Worm (Caenorhabditis elegans): Measurements from ENCODE around the gene M70.3.

M70.3 gene

DNA sequence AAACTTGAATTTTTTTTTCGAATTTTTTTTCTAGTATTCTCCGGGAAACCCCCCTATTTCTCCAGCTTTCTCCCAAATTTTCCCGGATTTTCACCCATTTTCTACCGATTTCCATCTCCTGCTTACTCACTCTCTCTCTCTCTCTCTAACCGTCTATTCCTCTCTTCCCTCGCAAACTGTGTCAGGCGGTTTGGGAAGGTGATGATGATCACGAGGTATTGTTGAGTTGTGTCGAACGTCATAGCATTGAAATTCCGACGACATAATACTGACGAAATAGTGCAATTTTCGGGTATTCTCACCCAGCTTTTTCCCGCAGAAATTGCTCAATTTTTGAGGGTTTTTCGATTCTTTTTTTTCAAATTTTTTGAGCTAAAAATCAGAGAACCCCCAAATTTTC is 22.1 kb downstream of the M70.3 start (continued):
- TF ChIP-seq cebp-1 (GFP tag; IDR thresholded peaks at IDR 0.05) (peak; percentile 75), cebp-1 (tag; optimal IDR thresholded peaks at IDR 0.05) (peak; percentile 80), egl-44 (GFP tag; IDR thresholded peaks at IDR 0.05) (no peak), lin-40 (tag; optimal IDR thresholded peaks at IDR 0.05) (no peak), ama-1 (optimal IDR thresholded peaks at IDR 0.05) (peak; percentile 39), ama-1 (GFP tag; optimal IDR thresholded peaks at IDR 0.05) (no peak), mel-28 (tag; optimal IDR thresholded peaks at IDR 0.05; ENCODE audit: borderline replicate concordance) (no peak), nhr-27 (tag; optimal IDR thresholded peaks at IDR 0.05) (no peak)

DNA sequence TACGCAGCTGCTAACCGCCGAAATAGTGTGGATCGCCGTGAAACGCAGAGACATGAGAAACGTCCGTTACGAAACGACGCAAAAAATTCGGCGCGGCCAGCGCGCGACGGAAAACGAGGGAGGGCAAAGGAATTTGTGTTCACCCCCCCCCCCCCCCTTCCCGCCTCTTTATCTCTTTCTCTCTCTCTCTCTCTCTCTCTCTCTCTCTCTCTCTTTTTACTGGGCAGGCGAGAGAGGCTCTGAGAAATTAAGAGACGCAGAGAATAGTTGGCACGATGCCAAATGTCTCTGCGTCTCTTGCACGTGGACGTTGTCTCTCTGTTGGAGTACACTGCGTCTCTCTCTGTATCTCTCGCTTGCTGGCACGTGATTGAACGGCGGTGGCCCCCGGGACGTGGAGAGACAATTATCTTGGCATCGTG is 22.9 kb downstream of the M70.3 start:
- no peak for TF ChIP-seq efl-1 (GFP tag; optimal IDR thresholded peaks at IDR 0.05)
- peak; percentile 92 for TF ChIP-seq gei-17 (GFP tag; optimal IDR thresholded peaks at IDR 0.05)
- TF ChIP-seq B0019.2 (GFP tag; conservative IDR thresholded peaks at IDR 0.05): no peak
- no peak for TF ChIP-seq ztf-25 (GFP tag; IDR thresholded peaks at IDR 0.05)
- peak; percentile 93 for TF ChIP-seq ztf-3 (GFP tag; optimal IDR thresholded peaks at IDR 0.05)
- TF ChIP-seq aptf-2 (GFP tag; conservative IDR thresholded peaks at IDR 0.05): no peak
- TF ChIP-seq Y56A3A.18 (GFP tag; IDR thresholded peaks at IDR 0.05): peak; percentile 71; the same call in 1 of the 2 replicates
- TF ChIP-seq dpff-1 (tag; optimal IDR thresholded peaks at IDR 0.05): peak; percentile 70
- TF ChIP-seq attf-6 (GFP tag; IDR thresholded peaks at IDR 0.05): no peak
- peak; percentile 94 for TF ChIP-seq ztf-22 (GFP tag; optimal IDR thresholded peaks at IDR 0.05)
- TF ChIP-seq nhr-179 (tag; optimal IDR thresholded peaks at IDR 0.05): no peak
- TF ChIP-seq D2030.7 (GFP tag; IDR thresholded peaks at IDR 0.05): no peak
- TF ChIP-seq F23B12.7 (tag; optimal IDR thresholded peaks at IDR 0.05; ENCODE audit: insufficient read depth): no peak
- TF ChIP-seq rec-8 (tag; optimal IDR thresholded peaks at IDR 0.05): no peak
- TF ChIP-seq Y53F4B.3 (GFP tag; IDR thresholded peaks at IDR 0.05): no peak
- peak; percentile 95 for TF ChIP-seq tlf-1 (GFP tag; optimal IDR thresholded peaks at IDR 0.05)
- peak; percentile 99 for TF ChIP-seq chd-7 (tag; optimal IDR thresholded peaks at IDR 0.05)
- TF ChIP-seq madf-8 (GFP tag; conservative IDR thresholded peaks at IDR 0.05): no peak
- TF ChIP-seq pbrm-1 (GFP tag; IDR thresholded peaks at IDR 0.05): peak; percentile 92
- no peak for TF ChIP-seq nfya-2 (GFP tag; IDR thresholded peaks at IDR 0.05)
- TF ChIP-seq ceh-100 (GFP tag; IDR thresholded peaks at IDR 0.05): peak; percentile 33; the same call in 1 of the 2 replicates
- peak; percentile 52 for TF ChIP-seq akir-1 (GFP tag; optimal IDR thresholded peaks at IDR 0.05)
- TF ChIP-seq T07F8.4 (tag; optimal IDR thresholded peaks at IDR 0.05): no peak
- TF ChIP-seq somi-1 (GFP tag; optimal IDR thresholded peaks at IDR 0.05): peak; percentile 100
- TF ChIP-seq K12H6.12 (tag; optimal IDR thresholded peaks at IDR 0.05): peak; percentile 98
- TF ChIP-seq ccch-3 (GFP tag; optimal IDR thresholded peaks at IDR 0.05): no peak
- peak; percentile 79; the same call in 1 of the 2 replicates for TF ChIP-seq lag-1 (GFP tag; IDR thresholded peaks at IDR 0.05)
- no peak for TF ChIP-seq tbx-9 (tag; optimal IDR thresholded peaks at IDR 0.05; ENCODE audit: borderline replicate concordance)
- TF ChIP-seq ceh-27 (GFP tag; optimal IDR thresholded peaks at IDR 0.05): peak; percentile 86
- no peak for TF ChIP-seq nfya-1 (tag; optimal IDR thresholded peaks at IDR 0.05; ENCODE audit: borderline replicate concordance, insufficient read depth)
- no peak for TF ChIP-seq aptf-3 (GFP tag; IDR thresholded peaks at IDR 0.05)
- peak; percentile 66; the same call in 1 of the 2 replicates for TF ChIP-seq lin-26 (GFP tag; IDR thresholded peaks at IDR 0.05)
- peak; percentile 44; the same call in 1 of the 2 replicates for TF ChIP-seq hsf-1 (GFP tag; IDR thresholded peaks at IDR 0.05)
- peak; percentile 95 for TF ChIP-seq madf-10 (tag; optimal IDR thresholded peaks at IDR 0.05)
- no peak for TF ChIP-seq dpl-1 (GFP tag; optimal IDR thresholded peaks at IDR 0.05)
- TF ChIP-seq bed-2 (GFP tag; IDR thresholded peaks at IDR 0.05): peak; percentile 62; the same call in 1 of the 2 replicates
- TF ChIP-seq sptf-2 (GFP tag; optimal IDR thresholded peaks at IDR 0.05): no peak
- TF ChIP-seq sdz-38 (tag; optimal IDR thresholded peaks at IDR 0.05): no peak
- TF ChIP-seq hmg-1.2 (GFP tag; IDR thresholded peaks at IDR 0.05): peak; percentile 97
- TF ChIP-seq atf-7 (tag; optimal IDR thresholded peaks at IDR 0.05): peak; percentile 97
